ENCODE assay signal across 4 worm cellular contexts in the genomic region with DNA sequence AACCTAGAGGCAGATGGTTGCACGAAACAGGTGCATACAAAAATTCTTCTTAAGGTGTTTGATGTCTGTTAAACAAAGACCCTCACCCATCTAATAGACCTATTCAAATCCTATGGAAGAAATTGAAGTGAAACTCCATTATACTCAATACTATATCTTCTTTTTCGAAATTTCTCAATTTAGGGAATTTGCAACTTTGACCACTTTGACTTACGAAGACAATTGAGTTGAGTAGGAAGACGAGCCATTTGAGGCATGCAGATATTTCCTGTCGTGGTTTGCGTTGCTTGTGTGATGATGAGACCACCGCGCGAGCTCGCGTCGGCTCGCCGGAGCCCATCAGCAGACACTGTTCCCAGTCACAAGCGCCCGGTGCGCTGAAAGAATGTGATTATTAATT.
TF ChIP-seq lines count a peak whose summit lies in the region.

No protein-coding gene starts in this region.

TF ChIP-seq in whole organism, L1 larva, 84 proteins besides CTCF, POLR2A, EP300 and RAD21:
- TF ChIP-seq fkh-10 (GFP tag; optimal IDR thresholded peaks at IDR 0.05; lab: Kevin White, UChicago) (peak; percentile 28), irx-1 (tag; optimal IDR thresholded peaks at IDR 0.05; lab: Kevin White, UChicago) (no peak), mep-1 (tag; optimal IDR thresholded peaks at IDR 0.05; lab: Kevin White, UChicago) (peak; percentile 9), aha-1 (tag; optimal IDR thresholded peaks at IDR 0.05; lab: Kevin White, UChicago) (no peak), nhr-90 (tag; optimal IDR thresholded peaks at IDR 0.05; lab: Kevin White, UChicago; ENCODE audit: poor library complexity) (no peak), lin-14 (GFP tag; optimal IDR thresholded peaks at IDR 0.05; lab: Kevin White, UChicago) (peak; percentile 16), snu-23 (GFP tag; optimal IDR thresholded peaks at IDR 0.05; lab: Kevin White, UChicago) (no peak), ceh-8 (GFP tag; optimal IDR thresholded peaks at IDR 0.05; lab: Kevin White, UChicago) (no peak)
TF ChIP-seq in whole organism, L1 larva: peak in this region for 3.

TF ChIP-seq in whole organism, late embryonic, 69 proteins besides CTCF, POLR2A, EP300 and RAD21:
- no peak for TF ChIP-seq ttx-3 (tag; optimal IDR thresholded peaks at IDR 0.05; lab: Kevin White, UChicago)
- peak; percentile 31 for TF ChIP-seq fkh-10 (GFP tag; optimal IDR thresholded peaks at IDR 0.05; lab: Kevin White, UChicago)
- TF ChIP-seq unc-42 (tag; optimal IDR thresholded peaks at IDR 0.05; lab: Kevin White, UChicago): peak; percentile 66
- TF ChIP-seq unc-3 (GFP tag; conservative IDR thresholded peaks at IDR 0.05; lab: Robert Waterston, UW): no peak
- no peak for TF ChIP-seq unc-3 (tag; optimal IDR thresholded peaks at IDR 0.05; lab: Kevin White, UChicago)

TF ChIP-seq in whole organism, mixed stage, embryonic, 35 proteins besides CTCF, POLR2A, EP300 and RAD21:
- TF ChIP-seq ces-1 (GFP tag; optimal IDR thresholded peaks at IDR 0.05; lab: Kevin White, UChicago): peak; percentile 91
- no peak for TF ChIP-seq lsy-2 (tag; optimal IDR thresholded peaks at IDR 0.05; lab: Kevin White, UChicago)
- no peak for TF ChIP-seq bed-3 (GFP tag; optimal IDR thresholded peaks at IDR 0.05; lab: Kevin White, UChicago)

TF ChIP-seq in whole organism, young adult, 124 proteins besides CTCF, POLR2A, EP300 and RAD21:
- TF ChIP-seq mel-28 (tag; optimal IDR thresholded peaks at IDR 0.05; lab: Kevin White, UChicago; ENCODE audit: borderline replicate concordance): no peak
- TF ChIP-seq zfh-2 (GFP tag; conservative IDR thresholded peaks at IDR 0.05; lab: Robert Waterston, UW): peak; percentile 50; the same call in 1 of the 2 replicates
- TF ChIP-seq ceh-79 (tag; optimal IDR thresholded peaks at IDR 0.05; lab: Kevin White, UChicago): no peak
